Fruit fly (Drosophila melanogaster) whole organism, pupa: ENCODE results near the gene CG6901.

Source experiments
- CG10348 ChIP-seq: fragments of 200-800 bp; sonication (Bioruptor generic); IDR thresholded peaks from 2 replicates; pipeline ENCODE4 v1.3.6; 2022; ENCODE audit warnings: missing biosample characterization, missing genetic modification characterization
- CG12605 ChIP-seq: fragments of 200-800 bp; sonication (Bioruptor generic); IDR thresholded peaks from 2 replicates; pipeline ENCODE4 v1.3.6; 2022; ENCODE audit warnings: missing biosample characterization, missing genetic modification characterization
- CG13204 ChIP-seq: fragments of 200-800 bp; sonication (Bioruptor generic); optimal IDR thresholded peaks from 2 replicates; lab custom pipeline; 2018; ENCODE audit warnings: missing biosample characterization, mild to moderate bottlenecking, missing genetic modification characterization, moderate library complexity
- CG14655 ChIP-seq: fragments of 200-800 bp; sonication (Bioruptor generic); optimal IDR thresholded peaks from 3 replicates; lab custom pipeline; 2017; ENCODE audit warnings: mild to moderate bottlenecking, missing biosample characterization, missing genetic modification reagents, missing genetic modification characterization
- CG15710 ChIP-seq: fragments of 200-800 bp; sonication (Bioruptor generic); optimal IDR thresholded peaks from 2 replicates; lab custom pipeline; 2018; ENCODE audit warnings: missing biosample characterization, mild to moderate bottlenecking, missing genetic modification characterization, moderate library complexity
- CG17806 ChIP-seq: fragments of 200-800 bp; sonication (Bioruptor generic); optimal IDR thresholded peaks from 2 replicates; lab custom pipeline; 2018; ENCODE audit warnings: missing biosample characterization, mild to moderate bottlenecking, missing genetic modification characterization, moderate library complexity
- CG32121 ChIP-seq: fragments of 200-800 bp; sonication (Bioruptor generic); IDR thresholded peaks from 2 replicates; pipeline ENCODE4 v1.3.6; 2022; ENCODE audit warnings: missing biosample characterization, missing genetic modification characterization
- CG34367 ChIP-seq: fragments of 200-800 bp; sonication (Bioruptor generic); optimal IDR thresholded peaks from 2 replicates; lab custom pipeline; 2018; ENCODE audit warnings: missing biosample characterization, mild to moderate bottlenecking, missing genetic modification characterization
- CG4496 ChIP-seq: fragments of 200-800 bp; sonication (Bioruptor generic); IDR thresholded peaks from 3 replicates; pipeline ENCODE4 v1.3.6; 2022; ENCODE audit warnings: missing biosample characterization, missing genetic modification characterization
- CG8159 ChIP-seq: fragments of 200-800 bp; sonication (Bioruptor generic); optimal IDR thresholded peaks from 3 replicates; lab custom pipeline; 2018; ENCODE audit warnings: missing biosample characterization, mild to moderate bottlenecking, missing genetic modification characterization, moderate library complexity
- CG8301 ChIP-seq: fragments of 200-800 bp; sonication (Bioruptor generic); optimal IDR thresholded peaks from 2 replicates; lab custom pipeline; 2018; ENCODE audit warnings: missing biosample characterization, mild to moderate bottlenecking, missing genetic modification characterization
- CG9948 ChIP-seq: fragments of 200-800 bp; sonication (Bioruptor generic); optimal IDR thresholded peaks from 2 replicates; lab custom pipeline; 2018; ENCODE audit warnings: missing biosample characterization, mild to moderate bottlenecking, missing genetic modification characterization, moderate library complexity
- D1 ChIP-seq: fragments of 200-800 bp; sonication (Bioruptor generic); optimal IDR thresholded peaks from 2 replicates; lab custom pipeline; 2018; ENCODE audit warnings: missing biosample characterization, mild to moderate bottlenecking, missing genetic modification characterization, moderate library complexity
- EcR ChIP-seq: fragments of 200-800 bp; sonication (Bioruptor generic); optimal IDR thresholded peaks from 3 replicates; lab custom pipeline; 2019; ENCODE audit warnings: missing biosample characterization, missing genetic modification characterization, mild to moderate bottlenecking, moderate library complexity, missing genetic modification reagents
- Ets98B ChIP-seq: fragments of 200-800 bp; sonication (Bioruptor generic); IDR thresholded peaks from 2 replicates; pipeline ENCODE4 v1.3.6; 2022; ENCODE audit warnings: missing biosample characterization, missing genetic modification characterization
- Pif1A ChIP-seq: fragments of 200-800 bp; sonication (Bioruptor generic); optimal IDR thresholded peaks from 3 replicates; lab custom pipeline; 2016; ENCODE audit warnings: missing biosample characterization, missing genetic modification characterization
- Pif1B ChIP-seq: fragments of 200-800 bp; sonication (Bioruptor generic); optimal IDR thresholded peaks from 3 replicates; lab custom pipeline; 2016; ENCODE audit warnings: missing biosample characterization, missing genetic modification characterization
- Snoo ChIP-seq: fragments of 200-800 bp; sonication (Bioruptor generic); optimal IDR thresholded peaks from 3 replicates; lab custom pipeline; 2017; ENCODE audit warnings: missing biosample characterization, mild to moderate bottlenecking, missing genetic modification characterization, inconsistent platforms
- fd96Ca ChIP-seq: fragments of 200-800 bp; sonication (Bioruptor generic); IDR thresholded peaks from 3 replicates; pipeline ENCODE4 v1.3.6; 2022; ENCODE audit warnings: missing biosample characterization, missing genetic modification characterization
- gl ChIP-seq: fragments of 200-800 bp; sonication (Bioruptor generic); optimal IDR thresholded peaks from 2 replicates; lab custom pipeline; 2018; ENCODE audit warnings: missing biosample characterization, mild to moderate bottlenecking, missing genetic modification characterization
- rn ChIP-seq: fragments of 200-800 bp; sonication (Bioruptor generic); IDR thresholded peaks from 2 replicates; pipeline ENCODE4 v1.3.6; 2022; ENCODE audit warnings: missing biosample characterization, missing genetic modification characterization

Gene CG6901

DNA sequence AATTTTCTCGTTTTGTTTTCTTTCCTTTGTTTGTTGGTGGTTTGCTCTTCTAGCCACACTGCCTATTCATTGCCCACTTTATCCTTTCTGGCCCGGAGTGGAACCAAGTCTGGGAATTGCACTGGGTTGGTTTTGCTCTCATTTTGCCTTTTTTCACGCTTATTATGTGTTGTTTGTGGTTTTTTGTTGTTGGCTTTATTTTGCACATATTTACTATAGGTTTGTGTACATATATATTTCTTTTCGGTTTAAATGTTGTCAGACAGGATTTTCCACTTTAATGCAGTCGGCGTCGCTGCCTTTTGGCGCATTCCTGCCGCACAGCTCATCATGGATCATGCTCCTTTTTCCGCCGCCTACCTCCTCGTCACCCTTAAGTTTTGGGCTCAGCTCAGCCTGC, 11.1 kb downstream of the CG6901 start:
- peak; percentile 21 for TF ChIP-seq CG17806
- TF ChIP-seq EcR (GFP tag; lab: Kevin White, UChicago): peak; percentile 63
- TF ChIP-seq CG8159: peak; percentile 24
- TF ChIP-seq CG34367 (tag; lab: Kevin White, UChicago): peak; percentile 15
- TF ChIP-seq CG9948 (tag; lab: Kevin White, UChicago): peak; percentile 12
- peak; percentile 57 for TF ChIP-seq CG13204 (GFP tag; lab: Kevin White, UChicago)
- peak; percentile 36 for TF ChIP-seq CG15710
- TF ChIP-seq gl (tag; lab: Kevin White, UChicago): peak; percentile 75
- TF ChIP-seq fd96Ca (GFP tag; lab: Robert Waterston, UW): no peak
- TF ChIP-seq Snoo (tag; lab: Kevin White, UChicago): no peak
- TF ChIP-seq D1: no peak
- no peak for TF ChIP-seq CG14655
- TF ChIP-seq, all 21 proteins: peak for 8

- TF ChIP-seq gl (tag; lab: Kevin White, UChicago) (no peak), CG4496 (GFP tag; lab: Robert Waterston, UW) (no peak), CG15710 (no peak), Ets98B (no peak), Pif1B (GFP tag; lab: Kevin White, UChicago) (no peak), Snoo (tag; lab: Kevin White, UChicago) (no peak), CG32121 (GFP tag; lab: Robert Waterston, UW) (no peak), CG13204 (GFP tag; lab: Kevin White, UChicago) (no peak), CG8301 (tag; lab: Kevin White, UChicago) (no peak), CG8159 (no peak), CG34367 (tag; lab: Kevin White, UChicago) (no peak), fd96Ca (GFP tag; lab: Robert Waterston, UW) (no peak), rn (GFP tag; lab: Robert Waterston, UW) (no peak), CG17806 (no peak), CG9948 (tag; lab: Kevin White, UChicago) (no peak), EcR (GFP tag; lab: Kevin White, UChicago) (no peak), CG12605 (GFP tag; lab: Robert Waterston, UW) (no peak)
Observed at dm6 chr3R:16334797-16335196, 11.6 kb downstream of the CG6901 start.

dm6 chr3R:16335438-16336073, 12.3 kb downstream of the CG6901 start:
- TF ChIP-seq Pif1A: no peak
- no peak for TF ChIP-seq CG9948 (tag; lab: Kevin White, UChicago)
- TF ChIP-seq CG8301 (tag; lab: Kevin White, UChicago): no peak
- TF ChIP-seq CG17806: no peak
- no peak for TF ChIP-seq gl (tag; lab: Kevin White, UChicago)
- no peak for TF ChIP-seq CG32121 (GFP tag; lab: Robert Waterston, UW)
- TF ChIP-seq CG4496 (GFP tag; lab: Robert Waterston, UW): no peak
- TF ChIP-seq CG8159: no peak
- no peak for TF ChIP-seq D1
- no peak for TF ChIP-seq CG15710
- no peak for TF ChIP-seq CG12605 (GFP tag; lab: Robert Waterston, UW)
- TF ChIP-seq fd96Ca (GFP tag; lab: Robert Waterston, UW): no peak
- TF ChIP-seq CG14655: no peak
- TF ChIP-seq Pif1B (GFP tag; lab: Kevin White, UChicago): no peak
- no peak for TF ChIP-seq EcR (GFP tag; lab: Kevin White, UChicago)
- no peak for TF ChIP-seq CG10348 (GFP tag; lab: Robert Waterston, UW)
- TF ChIP-seq Ets98B: no peak
- no peak for TF ChIP-seq Snoo (tag; lab: Kevin White, UChicago)
- no peak for TF ChIP-seq CG34367 (tag; lab: Kevin White, UChicago)
- TF ChIP-seq rn (GFP tag; lab: Robert Waterston, UW): no peak
- TF ChIP-seq, all 21 proteins: peak for 0

- TF ChIP-seq CG9948 (tag; lab: Kevin White, UChicago) (no peak), Snoo (tag; lab: Kevin White, UChicago) (peak; percentile 8), CG12605 (GFP tag; lab: Robert Waterston, UW) (no peak), CG15710 (no peak), CG8159 (peak; percentile 33), CG32121 (GFP tag; lab: Robert Waterston, UW) (no peak), fd96Ca (GFP tag; lab: Robert Waterston, UW) (no peak), Pif1A (peak; percentile 41), EcR (GFP tag; lab: Kevin White, UChicago) (no peak), CG4496 (GFP tag; lab: Robert Waterston, UW) (0 out of 3 replicates have a peak, but pooled peaks have one; percentile 21), rn (GFP tag; lab: Robert Waterston, UW) (no peak), CG8301 (tag; lab: Kevin White, UChicago) (peak; percentile 69), CG17806 (peak; percentile 15), CG10348 (GFP tag; lab: Robert Waterston, UW) (no peak), Pif1B (GFP tag; lab: Kevin White, UChicago) (peak; percentile 34), gl (tag; lab: Kevin White, UChicago) (no peak), CG34367 (tag; lab: Kevin White, UChicago) (no peak), CG14655 (peak; percentile 75), Ets98B (no peak; the same call in 1 of the 2 replicates), CG13204 (GFP tag; lab: Kevin White, UChicago) (no peak), D1 (no peak)
Observed at dm6 chr3R:16336327-16337052, 13.3 kb downstream of the CG6901 start.

dm6 chr3R:16337053-16337385, 13.8 kb downstream of the CG6901 start:
- TF ChIP-seq CG8301 (tag; lab: Kevin White, UChicago) (peak; percentile 56), CG17806 (peak; percentile 76), CG34367 (tag; lab: Kevin White, UChicago) (peak; percentile 52), Snoo (tag; lab: Kevin White, UChicago) (peak; percentile 24), CG15710 (peak; percentile 37), CG14655 (no peak), Ets98B (0 out of 2 replicates have a peak, but pooled peaks have one; percentile 12), D1 (no peak), CG9948 (tag; lab: Kevin White, UChicago) (peak; percentile 77), CG13204 (GFP tag; lab: Kevin White, UChicago) (no peak), CG4496 (GFP tag; lab: Robert Waterston, UW) (peak; percentile 53; the same call in 2 of the 3 replicates), gl (tag; lab: Kevin White, UChicago) (peak; percentile 34), EcR (GFP tag; lab: Kevin White, UChicago) (no peak), rn (GFP tag; lab: Robert Waterston, UW) (peak; percentile 48; the same call in 1 of the 2 replicates), CG8159 (peak; percentile 57), Pif1A (peak; percentile 79), fd96Ca (GFP tag; lab: Robert Waterston, UW) (peak; percentile 58; the same call in 1 of the 3 replicates), CG32121 (GFP tag; lab: Robert Waterston, UW) (no peak), Pif1B (GFP tag; lab: Kevin White, UChicago) (peak; percentile 73), CG10348 (GFP tag; lab: Robert Waterston, UW) (no peak), CG12605 (GFP tag; lab: Robert Waterston, UW) (0 out of 2 replicates have a peak, but pooled peaks have one; percentile 28)
